Worm (Caenorhabditis elegans) whole organism, L2 larva: ENCODE results near the gene F52D10.4.

ENCODE experiments used
- C34F6.9 ChIP-seq: fragments of 150-350 bp; optimal IDR thresholded peaks from 2 replicates; lab custom pipeline; 2014; ENCODE audit warnings: missing biosample characterization, missing genetic modification characterization
- F13H6.1 ChIP-seq: sonication (generic microtip); optimal IDR thresholded peaks from 2 replicates; lab custom pipeline; 2016; ENCODE audit warnings: missing genetic modification characterization, missing compliant biosample characterization
- R02D3.7 ChIP-seq: fragments of 150-350 bp; optimal IDR thresholded peaks from 2 replicates; lab custom pipeline; 2014; ENCODE audit warnings: missing biosample characterization, missing genetic modification characterization
- Y55F3AM.14 ChIP-seq: fragments of 200-800 bp; sonication (Bioruptor generic); optimal IDR thresholded peaks from 2 replicates; lab custom pipeline; 2018; ENCODE audit warnings: mild to moderate bottlenecking, missing genetic modification characterization, missing compliant biosample characterization
- alr-1 ChIP-seq: fragments of 150-350 bp; optimal IDR thresholded peaks from 2 replicates; lab custom pipeline; 2014; ENCODE audit warnings: missing biosample characterization, missing genetic modification characterization
- ama-1 ChIP-seq: fragments of 150-350 bp; optimal IDR thresholded peaks from 2 replicates; lab custom pipeline; 2018; ENCODE audit warnings: inconsistent platforms
- blmp-1 ChIP-seq: sonication (generic microtip); optimal IDR thresholded peaks from 2 replicates; lab custom pipeline; 2017; ENCODE audit warnings: missing genetic modification characterization, mild to moderate bottlenecking, missing compliant biosample characterization, antibody characterized with exemption, moderate library complexity; ENCODE audit not compliant: insufficient read depth
- ceh-16 ChIP-seq: fragments of 150-350 bp; optimal IDR thresholded peaks from 2 replicates; lab custom pipeline; 2014; ENCODE audit warnings: missing biosample characterization, missing genetic modification characterization
- crh-2 ChIP-seq: sonication (generic microtip); optimal IDR thresholded peaks from 2 replicates; lab custom pipeline; 2017; ENCODE audit warnings: missing biosample characterization, missing genetic modification characterization
- dmd-4 ChIP-seq: sonication (generic microtip); optimal IDR thresholded peaks from 2 replicates; lab custom pipeline; 2017; ENCODE audit warnings: missing biosample characterization, missing genetic modification characterization
- egl-27 ChIP-seq: sonication (generic microtip); optimal IDR thresholded peaks from 3 replicates; lab custom pipeline; 2017; ENCODE audit warnings: missing biosample characterization, missing genetic modification reagents, missing genetic modification characterization
- elt-1 ChIP-seq: fragments of 150-350 bp; optimal IDR thresholded peaks from 2 replicates; lab custom pipeline; 2014; ENCODE audit warnings: missing biosample characterization, missing genetic modification characterization
- elt-3 ChIP-seq: sonication (generic microtip); optimal IDR thresholded peaks from 2 replicates; lab custom pipeline; 2017; ENCODE audit warnings: missing biosample characterization, missing genetic modification characterization
- fos-1 ChIP-seq: fragments of 150-350 bp; optimal IDR thresholded peaks from 2 replicates; lab custom pipeline; 2014; ENCODE audit warnings: missing biosample characterization, missing genetic modification characterization
- lin-11 ChIP-seq: fragments of 150-350 bp; sonication (generic microtip); optimal IDR thresholded peaks from 2 replicates; lab custom pipeline; 2014; ENCODE audit warnings: missing biosample characterization, missing genetic modification characterization, inconsistent platforms, mixed read lengths
- lin-13 ChIP-seq: fragments of 150-350 bp; optimal IDR thresholded peaks from 2 replicates; lab custom pipeline; 2014; ENCODE audit warnings: missing biosample characterization, missing genetic modification reagents, missing genetic modification characterization
- lin-39 ChIP-seq: fragments of 150-350 bp; optimal IDR thresholded peaks from 2 replicates; lab custom pipeline; 2014; ENCODE audit warnings: missing biosample characterization, missing genetic modification reagents, missing genetic modification characterization
- lsy-2 ChIP-seq, 2 experiments: fragments of 150-350 bp in 1 of 2; sonication (generic microtip) in 1 of 2; optimal IDR thresholded peaks; 2 replicates each; lab custom pipeline; 2014 to 2017; ENCODE audit warnings: missing biosample characterization in 2 of 2, missing genetic modification characterization in 2 of 2
- mab-5 ChIP-seq: fragments of 150-350 bp; optimal IDR thresholded peaks from 2 replicates; lab custom pipeline; 2014; ENCODE audit warnings: missing biosample characterization, missing genetic modification characterization
- mbf-1 ChIP-seq: sonication (generic microtip); optimal IDR thresholded peaks from 2 replicates; lab custom pipeline; 2017; ENCODE audit warnings: missing biosample characterization, missing genetic modification characterization
- mdl-1 ChIP-seq, 2 experiments: fragments of 150-350 bp in 1 of 2; sonication (generic microtip) in 1 of 2; optimal IDR thresholded peaks; 2 replicates each; lab custom pipeline; 2017; ENCODE audit warnings: missing biosample characterization in 2 of 2, missing genetic modification characterization in 2 of 2
- nhr-11 ChIP-seq: fragments of 150-350 bp; optimal IDR thresholded peaks from 2 replicates; lab custom pipeline; 2014; ENCODE audit warnings: missing biosample characterization, missing genetic modification characterization
- nhr-12 ChIP-seq: fragments of 150-350 bp; optimal IDR thresholded peaks from 2 replicates; lab custom pipeline; 2014; ENCODE audit warnings: missing biosample characterization, missing genetic modification characterization
- nhr-129 ChIP-seq: fragments of 150-350 bp; optimal IDR thresholded peaks from 2 replicates; lab custom pipeline; 2014; ENCODE audit warnings: missing biosample characterization, missing genetic modification characterization
- nhr-21 ChIP-seq: fragments of 150-350 bp; optimal IDR thresholded peaks from 2 replicates; lab custom pipeline; 2014; ENCODE audit warnings: missing biosample characterization, missing genetic modification characterization
- nhr-23 ChIP-seq: fragments of 150-350 bp; optimal IDR thresholded peaks from 2 replicates; lab custom pipeline; 2014; ENCODE audit warnings: missing biosample characterization, missing genetic modification reagents, missing genetic modification characterization
- nhr-237 ChIP-seq: fragments of 150-350 bp; optimal IDR thresholded peaks from 2 replicates; lab custom pipeline; 2014; ENCODE audit warnings: missing biosample characterization, missing genetic modification characterization
- nhr-25 ChIP-seq: fragments of 150-350 bp; sonication (generic microtip); optimal IDR thresholded peaks from 3 replicates; lab custom pipeline; 2014; ENCODE audit warnings: missing biosample characterization, missing genetic modification characterization
- nhr-6 ChIP-seq: fragments of 150-350 bp; optimal IDR thresholded peaks from 2 replicates; lab custom pipeline; 2014; ENCODE audit warnings: missing biosample characterization, missing genetic modification characterization
- peb-1 ChIP-seq: fragments of 150-350 bp; optimal IDR thresholded peaks from 2 replicates; lab custom pipeline; 2014; ENCODE audit warnings: missing biosample characterization, missing genetic modification characterization
- sem-4 ChIP-seq: fragments of 150-350 bp; optimal IDR thresholded peaks from 2 replicates; lab custom pipeline; 2014; ENCODE audit warnings: missing biosample characterization, missing genetic modification reagents, missing genetic modification characterization
- skn-1 ChIP-seq: sonication (generic microtip); optimal IDR thresholded peaks from 2 replicates; lab custom pipeline; 2017; ENCODE audit warnings: missing biosample characterization, missing genetic modification characterization
- sma-3 ChIP-seq: sonication (generic microtip); optimal IDR thresholded peaks from 2 replicates; lab custom pipeline; 2016; ENCODE audit warnings: missing genetic modification reagents, missing genetic modification characterization, missing compliant biosample characterization
- sma-9 ChIP-seq, 2 experiments: fragments of 150-350 bp in 1 of 2; sonication (generic microtip) in 1 of 2; optimal IDR thresholded peaks; 2 replicates each; lab custom pipeline; 2014 to 2016; ENCODE audit warnings: missing genetic modification characterization in 2 of 2, mild to moderate bottlenecking in 1 of 2, missing biosample characterization in 1 of 2, missing compliant biosample characterization in 1 of 2, missing genetic modification reagents in 1 of 2, moderate library complexity in 1 of 2
- snpc-4 ChIP-seq: fragments of 150-350 bp; optimal IDR thresholded peaks from 2 replicates; lab custom pipeline; 2014; ENCODE audit warnings: missing biosample characterization, missing genetic modification characterization
- unc-39 ChIP-seq: fragments of 150-350 bp; optimal IDR thresholded peaks from 2 replicates; lab custom pipeline; 2014; ENCODE audit warnings: missing biosample characterization, missing genetic modification characterization
- unc-55 ChIP-seq: fragments of 150-350 bp; sonication (generic microtip); optimal IDR thresholded peaks from 3 replicates; lab custom pipeline; 2014; ENCODE audit warnings: missing biosample characterization, missing genetic modification reagents, missing genetic modification characterization
- unc-62 ChIP-seq: fragments of 150-350 bp; optimal IDR thresholded peaks from 2 replicates; lab custom pipeline; 2014; ENCODE audit warnings: missing biosample characterization, missing genetic modification reagents, missing genetic modification characterization
- zag-1 ChIP-seq: fragments of 150-350 bp; optimal IDR thresholded peaks from 2 replicates; lab custom pipeline; 2014; ENCODE audit warnings: missing biosample characterization, missing genetic modification characterization
- ztf-11 ChIP-seq: sonication (generic microtip); optimal IDR thresholded peaks from 2 replicates; lab custom pipeline; 2017; ENCODE audit warnings: missing biosample characterization, missing genetic modification characterization
- ztf-4 ChIP-seq: fragments of 150-350 bp; optimal IDR thresholded peaks from 2 replicates; lab custom pipeline; 2014; ENCODE audit warnings: missing biosample characterization, missing genetic modification characterization

Gene F52D10.4

DNA sequence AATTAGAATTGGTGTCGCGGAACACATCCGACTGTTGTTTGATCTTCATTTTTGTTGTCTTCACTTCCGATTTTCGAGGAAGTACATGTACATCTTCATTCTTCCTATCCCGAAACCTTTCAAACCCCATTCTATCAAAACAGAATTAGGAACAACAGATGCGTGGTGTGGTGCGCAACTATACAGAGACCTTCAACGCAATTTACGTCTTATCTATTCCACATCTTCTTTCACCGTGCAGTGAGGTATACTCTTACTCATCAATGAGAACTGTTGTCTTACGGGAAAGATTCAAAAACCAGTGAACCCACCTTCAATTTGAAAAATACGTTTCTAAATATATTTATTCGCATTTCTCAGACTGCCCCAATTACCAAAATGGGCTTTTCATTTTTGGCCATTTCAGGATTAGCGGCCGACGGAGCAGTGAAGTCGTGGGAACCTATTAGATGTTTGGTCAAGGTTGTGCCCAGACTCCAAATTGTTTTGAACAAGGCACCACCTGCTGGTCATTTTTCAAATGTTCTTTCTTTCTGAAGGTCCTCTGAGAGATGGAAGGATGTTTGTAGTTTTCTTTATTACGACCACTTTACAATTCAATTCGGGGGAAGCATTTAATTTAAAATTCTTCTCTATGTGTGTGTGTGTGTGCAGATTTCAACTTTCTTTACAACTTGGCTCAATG lies 10.3 kb upstream of the F52D10.4 start:
- TF ChIP-seq nhr-237 (no peak), Y55F3AM.14 (GFP tag; lab: Kevin White, UChicago) (no peak), nhr-12 (tag; lab: Kevin White, UChicago) (no peak), nhr-23 (tag; lab: Kevin White, UChicago) (no peak), sem-4 (no peak), dmd-4 (tag; lab: Kevin White, UChicago) (no peak), mab-5 (tag; lab: Kevin White, UChicago) (no peak), ceh-16 (tag; lab: Kevin White, UChicago) (peak; percentile 39), blmp-1 (tag; lab: Kevin White, UChicago) (no peak), ama-1 (lab: Kevin White, UChicago) (no peak), egl-27 (tag; lab: Kevin White, UChicago) (peak; percentile 16), nhr-6 (tag; lab: Kevin White, UChicago) (no peak), unc-39 (tag; lab: Kevin White, UChicago) (no peak), unc-55 (GFP tag; lab: Kevin White, UChicago) (no peak), lin-13 (GFP tag; lab: Kevin White, UChicago) (no peak), peb-1 (no peak), R02D3.7 (tag; lab: Kevin White, UChicago) (no peak), sma-3 (GFP tag; lab: Kevin White, UChicago) (no peak), elt-1 (tag; lab: Kevin White, UChicago) (no peak), zag-1 (no peak), ztf-11 (tag; lab: Kevin White, UChicago) (no peak), fos-1 (tag; lab: Kevin White, UChicago) (no peak), skn-1 (tag; lab: Kevin White, UChicago) (no peak), alr-1 (no peak), snpc-4 (tag; lab: Kevin White, UChicago) (no peak), nhr-129 (no peak), ztf-4 (tag; lab: Kevin White, UChicago) (no peak), mbf-1 (tag; lab: Kevin White, UChicago) (no peak), nhr-21 (tag; lab: Kevin White, UChicago) (peak; percentile 19), F13H6.1 (tag; lab: Kevin White, UChicago) (no peak), lin-11 (tag; lab: Kevin White, UChicago) (no peak), lin-39 (tag; lab: Kevin White, UChicago) (no peak), lsy-2 (tag; optimal IDR thresholded peaks at IDR 0.05; lab: Kevin White, UChicago) (peak in 1 of 2 experiments; percentile 34), nhr-25 (tag; lab: Kevin White, UChicago) (no peak), crh-2 (tag; lab: Kevin White, UChicago) (no peak), elt-3 (no peak), unc-62 (GFP tag; lab: Kevin White, UChicago) (no peak), nhr-11 (tag; lab: Kevin White, UChicago) (no peak), sma-9 (GFP tag; optimal IDR thresholded peaks at IDR 0.05; lab: Kevin White, UChicago) (peak; percentile 27), sma-9 (tag; optimal IDR thresholded peaks at IDR 0.05; lab: Kevin White, UChicago) (no peak), C34F6.9 (tag; lab: Kevin White, UChicago) (no peak)

DNA sequence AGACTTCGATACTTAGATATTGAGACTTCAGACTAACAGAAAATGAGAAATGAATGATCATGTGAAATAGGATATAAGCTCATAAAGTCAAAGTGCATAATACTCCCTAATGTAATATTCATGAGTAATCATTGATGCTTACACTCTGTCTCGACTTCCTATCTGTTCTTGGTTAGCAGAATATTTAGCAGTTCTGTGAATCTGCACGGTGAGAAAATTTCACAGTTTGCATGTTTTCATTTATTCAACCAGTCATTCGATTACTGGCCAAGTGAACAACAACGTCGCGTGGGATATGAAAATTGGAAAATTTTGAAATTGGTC lies 9.8 kb upstream of the F52D10.4 start:
- peak; percentile 35 for TF ChIP-seq C34F6.9 (tag; lab: Kevin White, UChicago)
- no peak for TF ChIP-seq lin-13 (GFP tag; lab: Kevin White, UChicago)
- no peak for TF ChIP-seq elt-3
- peak; percentile 30 for TF ChIP-seq sma-9 (GFP tag; optimal IDR thresholded peaks at IDR 0.05; lab: Kevin White, UChicago)
- no peak for TF ChIP-seq sma-9 (tag; optimal IDR thresholded peaks at IDR 0.05; lab: Kevin White, UChicago)
- TF ChIP-seq crh-2 (tag; lab: Kevin White, UChicago), result peak; percentile 26
- no peak for TF ChIP-seq mdl-1 (tag; optimal IDR thresholded peaks at IDR 0.05; lab: Kevin White, UChicago)
- no peak for TF ChIP-seq dmd-4 (tag; lab: Kevin White, UChicago)
- TF ChIP-seq unc-55 (GFP tag; lab: Kevin White, UChicago), result peak; percentile 46
- no peak for TF ChIP-seq nhr-11 (tag; lab: Kevin White, UChicago)
